Worm (Caenorhabditis elegans) whole organism, L1 larva: ENCODE results near the gene Y48B6A.13.

Experiments
- C04F5.9 ChIP-seq: sonication (generic microtip); optimal IDR thresholded peaks from 2 replicates; lab custom pipeline; 2016; ENCODE audit warnings: missing genetic modification characterization, missing compliant biosample characterization
- C16A3.4 ChIP-seq: fragments of 150-350 bp; optimal IDR thresholded peaks from 2 replicates; lab custom pipeline; 2014; ENCODE audit warnings: missing biosample characterization, missing genetic modification characterization
- C34B4.2 ChIP-seq: sonication (generic microtip); optimal IDR thresholded peaks from 2 replicates; lab custom pipeline; 2017; ENCODE audit warnings: mild to moderate bottlenecking, missing genetic modification characterization, missing compliant biosample characterization
- F16B12.6 ChIP-seq: fragments of 150-350 bp; optimal IDR thresholded peaks from 2 replicates; lab custom pipeline; 2014; ENCODE audit warnings: missing biosample characterization, missing genetic modification characterization
- alr-1 ChIP-seq: fragments of 200-800 bp; sonication (Bioruptor generic); optimal IDR thresholded peaks from 2 replicates; lab custom pipeline; 2018; ENCODE audit warnings: borderline replicate concordance, mild to moderate bottlenecking, missing genetic modification characterization, missing compliant biosample characterization
- aly-2 ChIP-seq: fragments of 150-350 bp; optimal IDR thresholded peaks from 2 replicates; lab custom pipeline; 2014; ENCODE audit warnings: missing biosample characterization, missing genetic modification characterization
- blmp-1 ChIP-seq: fragments of 150-350 bp; optimal IDR thresholded peaks from 2 replicates; lab custom pipeline; 2014; ENCODE audit warnings: missing biosample characterization, missing genetic modification characterization
- ceh-63 ChIP-seq: fragments of 200-800 bp; sonication (Bioruptor generic); optimal IDR thresholded peaks from 2 replicates; lab custom pipeline; 2018; ENCODE audit warnings: mild to moderate bottlenecking, missing genetic modification characterization, missing compliant biosample characterization
- ceh-8 ChIP-seq: fragments of 200-800 bp; sonication (Bioruptor generic); optimal IDR thresholded peaks from 2 replicates; lab custom pipeline; 2018; ENCODE audit warnings: mild to moderate bottlenecking, missing genetic modification characterization, moderate library complexity, missing compliant biosample characterization
- ceh-88 ChIP-seq: fragments of 200-800 bp; sonication (Bioruptor generic); IDR thresholded peaks from 2 replicates; pipeline ENCODE4 v1.3.6; 2022; ENCODE audit warnings: missing genetic modification characterization, missing compliant biosample characterization
- ceh-90 ChIP-seq: sonication (generic microtip); optimal IDR thresholded peaks from 2 replicates; lab custom pipeline; 2016; ENCODE audit warnings: missing genetic modification characterization, missing compliant biosample characterization
- dsc-1 ChIP-seq: sonication (generic microtip); optimal IDR thresholded peaks from 2 replicates; lab custom pipeline; 2016; ENCODE audit warnings: mild to moderate bottlenecking, missing genetic modification characterization, missing compliant biosample characterization
- egl-13 ChIP-seq: sonication (generic microtip); optimal IDR thresholded peaks from 2 replicates; lab custom pipeline; 2016; ENCODE audit warnings: missing genotype, missing genetic modification reagents, missing genetic modification characterization, missing compliant biosample characterization
- ets-5 ChIP-seq: fragments of 200-800 bp; sonication (Bioruptor generic); IDR thresholded peaks from 2 replicates; pipeline ENCODE4 v1.3.6; 2022; ENCODE audit warnings: missing genetic modification characterization, missing compliant biosample characterization
- fkh-10 ChIP-seq: sonication (generic microtip); optimal IDR thresholded peaks from 2 replicates; lab custom pipeline; 2017; ENCODE audit warnings: missing biosample characterization, missing genetic modification reagents, missing genetic modification characterization
- fkh-4 ChIP-seq: sonication (generic microtip); optimal IDR thresholded peaks from 2 replicates; lab custom pipeline; 2016; ENCODE audit warnings: missing compliant biosample characterization, missing genetic modification characterization, borderline replicate concordance
- irx-1 ChIP-seq: sonication (generic microtip); optimal IDR thresholded peaks from 2 replicates; lab custom pipeline; 2016; ENCODE audit warnings: missing genetic modification characterization, missing compliant biosample characterization
- isw-1 ChIP-seq: fragments of 200-800 bp; sonication (Bioruptor generic); IDR thresholded peaks from 2 replicates; pipeline ENCODE4 v1.3.6; 2022; ENCODE audit warnings: missing genetic modification characterization, missing compliant biosample characterization
- jun-1 ChIP-seq: fragments of 150-350 bp; optimal IDR thresholded peaks from 2 replicates; lab custom pipeline; 2014; ENCODE audit warnings: missing biosample characterization, missing genetic modification reagents, missing genetic modification characterization
- lin-13 ChIP-seq: fragments of 150-350 bp; optimal IDR thresholded peaks from 2 replicates; lab custom pipeline; 2014; ENCODE audit warnings: missing biosample characterization, missing genetic modification reagents, missing genetic modification characterization
- lin-14 ChIP-seq: fragments of 200-800 bp; sonication (Bioruptor generic); optimal IDR thresholded peaks from 2 replicates; lab custom pipeline; 2018; ENCODE audit warnings: mild to moderate bottlenecking, missing genetic modification characterization, moderate library complexity, missing compliant biosample characterization
- lin-35 ChIP-seq, 2 experiments: fragments of 150-350 bp; optimal IDR thresholded peaks; 2 replicates each; lab custom pipeline; 2014; ENCODE audit warnings: missing biosample characterization in 2 of 2, missing genetic modification characterization in 2 of 2, missing genetic modification reagents in 2 of 2
- lin-39 ChIP-seq: fragments of 150-350 bp; optimal IDR thresholded peaks from 2 replicates; lab custom pipeline; 2014; ENCODE audit warnings: missing biosample characterization, missing genetic modification reagents, missing genetic modification characterization
- lir-3 ChIP-seq: sonication (generic microtip); optimal IDR thresholded peaks from 2 replicates; lab custom pipeline; 2016; ENCODE audit warnings: mild to moderate bottlenecking, missing genetic modification characterization, moderate library complexity, missing compliant biosample characterization; ENCODE audit not compliant: poor library complexity
- nhr-20 ChIP-seq: sonication (generic microtip); optimal IDR thresholded peaks from 2 replicates; lab custom pipeline; 2016; ENCODE audit warnings: mild to moderate bottlenecking, missing genetic modification characterization, missing compliant biosample characterization
- nhr-47 ChIP-seq: sonication (generic microtip); optimal IDR thresholded peaks from 2 replicates; lab custom pipeline; 2016; ENCODE audit warnings: mild to moderate bottlenecking, missing genetic modification characterization, moderate library complexity, missing compliant biosample characterization
- nhr-76 ChIP-seq: sonication (generic microtip); optimal IDR thresholded peaks from 2 replicates; lab custom pipeline; 2017; ENCODE audit warnings: missing biosample characterization, missing genetic modification characterization
- pag-3 ChIP-seq: sonication (generic microtip); optimal IDR thresholded peaks from 2 replicates; lab custom pipeline; 2017; ENCODE audit warnings: missing genetic modification characterization, mild to moderate bottlenecking, missing compliant biosample characterization, antibody characterized with exemption, borderline replicate concordance; ENCODE audit not compliant: insufficient read depth
- skn-1 ChIP-seq: fragments of 150-350 bp; optimal IDR thresholded peaks from 2 replicates; lab custom pipeline; 2014; ENCODE audit warnings: missing biosample characterization, missing genetic modification characterization
- tbx-2 ChIP-seq: sonication (generic microtip); optimal IDR thresholded peaks from 2 replicates; lab custom pipeline; 2016; ENCODE audit warnings: missing genetic modification characterization, missing compliant biosample characterization
- unc-30 ChIP-seq: sonication (generic microtip); optimal IDR thresholded peaks from 2 replicates; lab custom pipeline; 2017; ENCODE audit warnings: missing biosample characterization, missing genetic modification characterization
- unc-98 ChIP-seq: fragments of 200-800 bp; sonication (Bioruptor generic); IDR thresholded peaks from 2 replicates; pipeline ENCODE4 v1.3.6; 2022; ENCODE audit warnings: missing genetic modification characterization, missing compliant biosample characterization
- ztf-4 ChIP-seq: fragments of 150-350 bp; optimal IDR thresholded peaks from 2 replicates; lab custom pipeline; 2014; ENCODE audit warnings: missing biosample characterization, missing genetic modification characterization

Y48B6A.13 gene

DNA sequence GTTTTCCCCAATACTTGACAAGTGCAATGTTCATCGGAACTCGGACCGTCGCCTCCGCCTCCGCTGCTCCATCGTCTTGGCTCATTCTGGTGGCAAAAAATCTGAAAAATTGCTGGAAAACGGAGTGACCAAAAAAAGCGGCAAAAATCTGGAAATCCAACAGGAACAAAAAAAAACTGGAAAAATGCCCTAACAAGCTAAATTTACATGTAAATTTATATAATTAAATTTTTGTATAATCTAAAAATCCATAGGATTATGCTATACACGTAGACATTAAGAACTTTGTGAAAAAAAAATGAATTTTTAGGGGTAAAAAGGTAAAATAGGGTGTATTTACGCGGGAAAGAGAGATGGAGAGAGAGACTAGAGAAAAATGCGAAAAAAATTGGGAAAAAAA, at the start of gene Y48B6A.13:
Gene Y48B6A.13, minus strand, starts transcription at position 101 of the 400 bp plus-strand sequence.
- TF ChIP-seq isw-1 (GFP tag; lab: Robert Waterston, UW) (no peak), C16A3.4 (no peak), C04F5.9 (tag; lab: Kevin White, UChicago) (no peak)

DNA sequence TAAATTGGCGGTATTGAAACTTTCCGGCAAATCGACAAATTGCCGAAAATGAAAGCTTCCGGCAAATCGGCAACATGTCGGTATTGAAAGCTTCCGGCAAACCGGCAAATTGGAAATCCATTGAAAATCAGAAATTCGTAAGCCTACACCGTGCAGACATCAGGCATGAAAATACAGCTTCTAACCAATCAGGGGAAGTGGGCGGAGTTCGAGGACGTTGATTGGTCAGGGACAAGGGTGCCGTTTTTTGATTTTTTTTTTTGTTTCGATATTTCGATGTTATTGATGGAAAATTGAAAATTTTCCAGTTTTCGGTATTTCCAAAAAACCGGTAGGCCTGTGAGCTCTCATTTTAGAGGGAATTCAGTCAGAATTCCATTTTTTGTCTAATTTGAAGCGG, 43.8 kb upstream of the Y48B6A.13 start:
- TF ChIP-seq aly-2 (tag; lab: Kevin White, UChicago) (no peak), ets-5 (GFP tag; lab: Robert Waterston, UW) (no peak), nhr-20 (tag; lab: Kevin White, UChicago) (no peak), fkh-10 (GFP tag; lab: Kevin White, UChicago) (no peak), ceh-90 (tag; lab: Kevin White, UChicago) (no peak), unc-98 (GFP tag; lab: Robert Waterston, UW) (no peak), lin-35 (GFP tag; optimal IDR thresholded peaks at IDR 0.05; lab: Kevin White, UChicago) (no peak), nhr-47 (tag; lab: Kevin White, UChicago) (no peak), ceh-63 (GFP tag; lab: Kevin White, UChicago) (no peak), C34B4.2 (no peak), F16B12.6 (tag; lab: Kevin White, UChicago) (no peak)

DNA sequence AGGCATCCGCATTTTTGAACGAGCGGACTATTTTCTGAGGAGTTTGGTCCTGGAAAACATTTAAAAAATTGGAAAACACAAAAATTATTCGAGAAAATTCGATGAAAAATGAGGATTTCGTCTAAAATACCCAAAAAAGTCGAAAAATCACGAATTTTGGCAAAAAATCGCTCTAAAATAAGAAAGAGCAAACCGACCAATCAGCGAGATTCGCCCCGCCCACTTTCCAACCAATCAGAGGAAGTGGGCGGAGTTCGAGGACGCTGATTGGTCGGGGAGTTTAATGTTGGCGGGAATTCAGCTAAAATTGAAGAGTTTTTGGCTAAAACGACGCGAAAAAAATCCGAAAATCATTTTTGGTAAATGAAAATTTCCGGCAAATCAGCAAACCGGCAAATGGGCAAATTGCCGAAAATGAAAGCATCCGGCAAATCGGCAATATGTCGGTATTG, 43.1 kb upstream of the Y48B6A.13 start, which contains the start of gene Y54G11A.1:
Gene Y54G11A.1, minus strand, starts transcription at position 51 of the 452 bp plus-strand sequence.
- TF ChIP-seq lin-39 (tag; lab: Kevin White, UChicago): no peak
- no peak for TF ChIP-seq unc-30 (tag; lab: Kevin White, UChicago)
- TF ChIP-seq nhr-20 (tag; lab: Kevin White, UChicago): no peak

DNA sequence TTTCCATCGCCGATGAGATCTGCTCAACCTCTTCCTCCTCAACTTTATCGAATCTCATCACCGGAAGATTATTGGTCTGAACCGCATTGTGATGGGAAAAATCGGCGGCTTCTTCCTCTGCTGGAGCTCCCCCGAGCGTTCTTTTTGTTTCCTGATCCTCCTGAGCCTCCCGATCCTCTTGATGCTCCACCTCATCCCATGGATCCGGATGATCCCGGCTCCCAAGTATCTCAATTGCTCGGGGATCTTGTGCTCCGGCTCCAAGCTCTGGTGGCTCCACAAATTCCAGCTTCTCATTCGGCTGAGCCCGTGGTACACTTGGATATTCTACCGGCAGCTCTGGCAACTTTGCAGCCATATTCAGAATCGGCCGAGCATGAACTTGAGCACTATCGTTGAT, 31.9 kb upstream of the Y48B6A.13 start:
- TF ChIP-seq ztf-4 (tag; lab: Kevin White, UChicago) (no peak), alr-1 (no peak), unc-98 (GFP tag; lab: Robert Waterston, UW) (no peak), irx-1 (tag; lab: Kevin White, UChicago) (no peak), tbx-2 (tag; lab: Kevin White, UChicago) (no peak)

DNA sequence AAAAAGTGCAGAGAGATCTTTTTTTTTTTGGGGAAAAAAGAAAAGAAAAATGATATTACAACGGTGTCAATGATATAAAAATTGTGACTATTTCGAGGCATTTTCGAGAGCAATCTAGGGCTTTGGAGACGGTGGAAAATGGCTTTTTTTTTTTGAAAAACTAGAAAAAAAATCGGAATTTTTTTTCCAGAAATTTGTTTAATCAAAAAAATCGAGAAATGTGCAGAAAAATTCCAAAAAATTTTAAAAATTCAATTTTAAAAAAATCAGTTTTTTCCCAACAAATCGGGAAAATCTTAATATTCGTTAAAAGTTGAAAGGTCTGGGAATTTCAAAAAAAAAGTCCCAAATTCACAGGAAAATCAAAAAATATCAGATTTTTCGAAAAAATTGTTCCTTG, 30.7 kb upstream of the Y48B6A.13 start, which contains the start of gene Y54G11A.19:
Gene Y54G11A.19, minus strand, starts transcription at position 101 of the 400 bp plus-strand sequence.
- TF ChIP-seq alr-1 (no peak), fkh-4 (tag; lab: Kevin White, UChicago) (no peak), egl-13 (no peak), aly-2 (tag; lab: Kevin White, UChicago) (no peak), lin-13 (GFP tag; lab: Kevin White, UChicago) (no peak)

DNA sequence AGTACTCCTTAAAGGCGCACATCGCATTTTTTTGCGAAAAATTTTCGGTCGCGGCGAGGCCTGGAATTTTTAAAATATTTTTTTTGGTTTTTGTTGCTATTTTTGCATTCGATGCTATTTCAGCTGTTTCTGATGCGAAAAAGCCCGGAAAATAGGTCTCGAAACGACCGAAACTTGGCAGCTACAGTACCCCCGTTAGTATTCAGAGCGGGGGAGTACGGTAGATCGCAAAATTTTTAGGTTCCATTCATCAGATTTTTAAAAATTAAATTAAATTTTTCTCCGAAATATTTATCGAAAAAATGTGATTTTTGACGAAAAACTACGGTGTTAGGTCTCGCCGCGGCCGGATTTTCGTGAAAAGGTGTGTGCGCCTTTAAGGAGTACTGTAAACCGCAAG, 29.8 kb upstream of the Y48B6A.13 start:
- TF ChIP-seq dsc-1 (tag; lab: Kevin White, UChicago) (no peak), blmp-1 (tag; lab: Kevin White, UChicago) (no peak), nhr-20 (tag; lab: Kevin White, UChicago) (no peak), nhr-76 (tag; lab: Kevin White, UChicago) (no peak), ceh-88 (no peak), pag-3 (no peak), ceh-8 (GFP tag; lab: Kevin White, UChicago) (no peak), egl-13 (no peak), nhr-47 (tag; lab: Kevin White, UChicago) (no peak), ztf-4 (tag; lab: Kevin White, UChicago) (no peak), lir-3 (no peak), jun-1 (tag; lab: Kevin White, UChicago) (no peak), isw-1 (GFP tag; lab: Robert Waterston, UW) (no peak), fkh-10 (GFP tag; lab: Kevin White, UChicago) (no peak), lin-14 (GFP tag; lab: Kevin White, UChicago) (no peak), skn-1 (tag; lab: Kevin White, UChicago) (no peak)
